Fruit fly (Drosophila melanogaster) whole organism, embryonic: ENCODE results near the gene CG1572.

ENCODE experiments used
- BEAF-32 ChIP-seq: fragments of 200-800 bp; sonication (Bioruptor generic); optimal IDR thresholded peaks from 3 replicates; lab custom pipeline; 2017; ENCODE audit warnings: missing biosample characterization, missing genetic modification characterization, mild to moderate bottlenecking, moderate library complexity, missing genetic modification reagents
- C15 ChIP-seq: fragments of 200-800 bp; sonication (Bioruptor generic); IDR thresholded peaks from 3 replicates; pipeline ENCODE4 v1.3.6; 2022; ENCODE audit warnings: missing biosample characterization, missing genetic modification characterization
- CG10147 ChIP-seq: fragments of 200-800 bp; sonication (Bioruptor generic); optimal IDR thresholded peaks from 2 replicates; lab custom pipeline; 2019; ENCODE audit warnings: missing biosample characterization, mild to moderate bottlenecking, missing genetic modification characterization, moderate library complexity
- CG11695 ChIP-seq: fragments of 200-800 bp; sonication (Bioruptor generic); IDR thresholded peaks from 3 replicates; pipeline ENCODE4 v1.3.6; 2022; ENCODE audit warnings: missing biosample characterization, missing genetic modification characterization
- CG12104 ChIP-seq: fragments of 200-800 bp; sonication (Bioruptor generic); optimal IDR thresholded peaks from 3 replicates; lab custom pipeline; 2016; ENCODE audit warnings: missing biosample characterization, missing genetic modification characterization
- CG12155 ChIP-seq: fragments of 200-800 bp; sonication (Bioruptor generic); optimal IDR thresholded peaks from 3 replicates; lab custom pipeline; 2016; ENCODE audit warnings: missing biosample characterization, missing genetic modification characterization
- CG13296 ChIP-seq: fragments of 200-800 bp; sonication (Bioruptor generic); optimal IDR thresholded peaks from 3 replicates; lab custom pipeline; 2018; ENCODE audit warnings: missing biosample characterization, mild to moderate bottlenecking, missing genetic modification characterization
- CG17186 ChIP-seq: fragments of 200-800 bp; sonication (Bioruptor generic); optimal IDR thresholded peaks from 3 replicates; lab custom pipeline; 2017; ENCODE audit warnings: missing biosample characterization, missing genetic modification reagents, missing genetic modification characterization
- CG30403 ChIP-seq: fragments of 200-800 bp; sonication (Bioruptor generic); optimal IDR thresholded peaks from 3 replicates; lab custom pipeline; 2016; ENCODE audit warnings: missing biosample characterization, missing genetic modification characterization
- CG31224 ChIP-seq: fragments of 200-800 bp; sonication (Bioruptor generic); IDR thresholded peaks from 2 replicates; pipeline ENCODE4 v1.3.6; 2022; ENCODE audit warnings: missing biosample characterization, missing genetic modification characterization
- CG3995 ChIP-seq: fragments of 200-800 bp; sonication (Bioruptor generic); optimal IDR thresholded peaks from 3 replicates; lab custom pipeline; 2016; ENCODE audit warnings: missing biosample characterization, missing genetic modification characterization
- CG4328 ChIP-seq: fragments of 200-800 bp; sonication (Bioruptor generic); optimal IDR thresholded peaks from 3 replicates; lab custom pipeline; 2017; ENCODE audit warnings: missing biosample characterization, missing genetic modification reagents, missing genetic modification characterization
- CG6254 ChIP-seq: fragments of 200-800 bp; sonication (Bioruptor generic); optimal IDR thresholded peaks from 3 replicates; lab custom pipeline; 2017; ENCODE audit warnings: mild to moderate bottlenecking, missing biosample characterization, missing genetic modification reagents, missing genetic modification characterization
- CG6654 ChIP-seq: fragments of 200-800 bp; sonication (Bioruptor generic); optimal IDR thresholded peaks from 2 replicates; lab custom pipeline; 2017; ENCODE audit warnings: missing biosample characterization, mild to moderate bottlenecking, missing genetic modification characterization
- CG6689 ChIP-seq: fragments of 200-800 bp; sonication (Bioruptor generic); IDR thresholded peaks from 2 replicates; pipeline ENCODE4 v1.3.6; 2022; ENCODE audit warnings: missing biosample characterization, missing genetic modification characterization
- D ChIP-seq, 2 experiments: fragments of 200-800 bp in 1 of 2; fragments of >200 bp in 1 of 2; sonication (Bioruptor generic) in 1 of 2; optimal IDR thresholded peaks; 2 replicates in 1 of 2; 3 replicates in 1 of 2; lab custom pipeline; 2017; ENCODE audit warnings: mild to moderate bottlenecking in 1 of 2, missing biosample characterization in 1 of 2, missing genetic modification characterization in 1 of 2, missing genetic modification reagents in 1 of 2
- Dad ChIP-seq: fragments of 200-800 bp; sonication (Bioruptor generic); optimal IDR thresholded peaks from 3 replicates; lab custom pipeline; 2016; ENCODE audit warnings: missing biosample characterization, missing genetic modification characterization
- Dip2 ChIP-seq: fragments of 200-800 bp; sonication (Bioruptor generic); IDR thresholded peaks from 2 replicates; pipeline ENCODE4 v1.3.6; 2022; ENCODE audit warnings: missing biosample characterization, missing genetic modification characterization
- Kr ChIP-seq: fragments of 200-800 bp; sonication (Bioruptor generic); optimal IDR thresholded peaks from 2 replicates; lab custom pipeline; 2017; ENCODE audit warnings: missing biosample characterization, mild to moderate bottlenecking, missing genetic modification characterization
- Med ChIP-seq: fragments of 200-800 bp; sonication (Bioruptor generic); peaks from one replicate; lab custom pipeline; 2016; ENCODE audit warnings: missing biosample characterization, missing genetic modification characterization, mild to moderate bottlenecking, inconsistent platforms, moderate library complexity
- Mes4 ChIP-seq: fragments of 200-800 bp; sonication (Bioruptor generic); optimal IDR thresholded peaks from 2 replicates; lab custom pipeline; 2016; ENCODE audit warnings: missing biosample characterization, missing genetic modification characterization
- Rfx ChIP-seq: fragments of 200-800 bp; sonication (Bioruptor generic); IDR thresholded peaks from 2 replicates; pipeline ENCODE4 v1.3.6; 2022; ENCODE audit warnings: missing biosample characterization, missing genetic modification characterization
- Scr ChIP-seq: fragments of 200-800 bp; sonication (Bioruptor generic); IDR thresholded peaks from 2 replicates; pipeline ENCODE4 v1.3.6; 2022; ENCODE audit warnings: missing biosample characterization, missing genetic modification characterization; ENCODE audit not compliant: partially characterized antibody
- Stat92E ChIP-seq, 3 experiments: fragments of >200 bp in 2 of 3; fragments of 200-800 bp in 1 of 3; sonication (Bioruptor generic) in 1 of 3; optimal IDR thresholded peaks; 2 replicates each; lab custom pipeline; 2017 to 2019; ENCODE audit warnings: missing biosample characterization in 3 of 3, missing genetic modification characterization in 3 of 3, mild to moderate bottlenecking in 1 of 3, moderate library complexity in 1 of 3
- Taf1 ChIP-seq: fragments of 200-800 bp; sonication (Bioruptor generic); IDR thresholded peaks from 2 replicates; pipeline ENCODE4 v1.3.6; 2022; ENCODE audit warnings: missing biosample characterization, missing genetic modification characterization
- Usf ChIP-seq: fragments of 200-800 bp; sonication (Bioruptor generic); optimal IDR thresholded peaks from 2 replicates; lab custom pipeline; 2017; ENCODE audit warnings: missing genotype, missing biosample characterization, missing genetic modification characterization
- Xbp1 ChIP-seq: fragments of 200-800 bp; sonication (Bioruptor generic); optimal IDR thresholded peaks from 3 replicates; lab custom pipeline; 2016; ENCODE audit warnings: missing biosample characterization, mild to moderate bottlenecking, missing genetic modification characterization
- ab ChIP-seq: fragments of 200-800 bp; sonication (Bioruptor generic); optimal IDR thresholded peaks from 2 replicates; lab custom pipeline; 2016; ENCODE audit warnings: missing biosample characterization, missing genetic modification characterization
- btn ChIP-seq: fragments of 200-800 bp; sonication (Bioruptor generic); optimal IDR thresholded peaks from 2 replicates; lab custom pipeline; 2016; ENCODE audit warnings: missing biosample characterization, missing genetic modification characterization
- cas ChIP-seq: fragments of 200-800 bp; sonication (Bioruptor generic); IDR thresholded peaks from 2 replicates; pipeline ENCODE4 v1.3.6; 2022; ENCODE audit warnings: missing biosample characterization, missing genetic modification characterization
- cg ChIP-seq: fragments of 200-800 bp; sonication (Bioruptor generic); optimal IDR thresholded peaks from 3 replicates; lab custom pipeline; 2019; ENCODE audit warnings: missing biosample characterization, mild to moderate bottlenecking, missing genetic modification characterization, moderate library complexity
- ci ChIP-seq: fragments of 200-800 bp; sonication (Bioruptor generic); IDR thresholded peaks from 3 replicates; pipeline ENCODE4 v1.3.6; 2022; ENCODE audit warnings: missing biosample characterization, missing genetic modification characterization
- corto ChIP-seq: fragments of 200-800 bp; sonication (Bioruptor generic); optimal IDR thresholded peaks from 2 replicates; lab custom pipeline; 2016; ENCODE audit warnings: missing biosample characterization, mild to moderate bottlenecking, missing genetic modification characterization, moderate library complexity
- dati ChIP-seq: fragments of 200-800 bp; sonication (Bioruptor generic); IDR thresholded peaks from 2 replicates; pipeline ENCODE4 v1.3.6; 2022; ENCODE audit warnings: missing biosample characterization, missing genetic modification characterization
- fd64A ChIP-seq: fragments of 200-800 bp; sonication (Bioruptor generic); optimal IDR thresholded peaks from 3 replicates; lab custom pipeline; 2018; ENCODE audit warnings: missing biosample characterization, mild to moderate bottlenecking, missing genetic modification characterization
- hb ChIP-seq: fragments of 200-800 bp; sonication (Bioruptor generic); IDR thresholded peaks from 3 replicates; pipeline ENCODE4 v1.3.6; 2022; ENCODE audit warnings: missing biosample characterization, missing genetic modification characterization; ENCODE audit not compliant: partially characterized antibody
- ind ChIP-seq: fragments of 200-800 bp; sonication (Bioruptor generic); optimal IDR thresholded peaks from 3 replicates; lab custom pipeline; 2016; ENCODE audit warnings: missing biosample characterization, missing genetic modification characterization
- jing ChIP-seq: fragments of 200-800 bp; sonication (Bioruptor generic); optimal IDR thresholded peaks from 2 replicates; lab custom pipeline; 2018; ENCODE audit warnings: missing biosample characterization, mild to moderate bottlenecking, missing genetic modification characterization
- lmd ChIP-seq: fragments of 200-800 bp; sonication (Bioruptor generic); IDR thresholded peaks from 2 replicates; pipeline ENCODE4 v1.3.6; 2022; ENCODE audit warnings: missing biosample characterization, missing genetic modification characterization
- pb ChIP-seq: fragments of 200-800 bp; sonication (Bioruptor generic); optimal IDR thresholded peaks from 3 replicates; lab custom pipeline; 2016; ENCODE audit warnings: missing biosample characterization, missing genetic modification characterization
- pnt ChIP-seq: fragments of 200-800 bp; sonication (Bioruptor generic); optimal IDR thresholded peaks from 3 replicates; lab custom pipeline; 2016; ENCODE audit warnings: missing biosample characterization, missing genetic modification characterization
- repo ChIP-seq: fragments of 200-800 bp; sonication (Bioruptor generic); optimal IDR thresholded peaks from 2 replicates; lab custom pipeline; 2016; ENCODE audit warnings: missing biosample characterization, missing genetic modification characterization
- ro ChIP-seq: fragments of 200-800 bp; sonication (Bioruptor generic); IDR thresholded peaks from 2 replicates; pipeline ENCODE4 v1.3.6; 2022; ENCODE audit warnings: missing biosample characterization, missing genetic modification characterization
- sisA ChIP-seq: fragments of 200-800 bp; sonication (Bioruptor generic); IDR thresholded peaks from 2 replicates; pipeline ENCODE4 v1.3.6; 2022; ENCODE audit warnings: missing biosample characterization, missing genetic modification characterization
- so ChIP-seq: fragments of 200-800 bp; sonication (Bioruptor generic); IDR thresholded peaks from 3 replicates; pipeline ENCODE4 v1.3.6; 2022; ENCODE audit warnings: missing biosample characterization, missing genetic modification characterization
- ssp ChIP-seq: fragments of 200-800 bp; sonication (Bioruptor generic); IDR thresholded peaks from 2 replicates; pipeline ENCODE4 v1.3.6; 2022; ENCODE audit warnings: missing biosample characterization, missing genetic modification characterization
- stwl ChIP-seq: fragments of 200-800 bp; sonication (Bioruptor generic); optimal IDR thresholded peaks from 3 replicates; lab custom pipeline; 2018; ENCODE audit warnings: missing biosample characterization, mild to moderate bottlenecking, missing genetic modification characterization, moderate library complexity
- wek ChIP-seq: fragments of 200-800 bp; sonication (Bioruptor generic); optimal IDR thresholded peaks from 3 replicates; lab custom pipeline; 2018; ENCODE audit warnings: missing biosample characterization, mild to moderate bottlenecking, missing genetic modification characterization, moderate library complexity

Gene CG1572

DNA sequence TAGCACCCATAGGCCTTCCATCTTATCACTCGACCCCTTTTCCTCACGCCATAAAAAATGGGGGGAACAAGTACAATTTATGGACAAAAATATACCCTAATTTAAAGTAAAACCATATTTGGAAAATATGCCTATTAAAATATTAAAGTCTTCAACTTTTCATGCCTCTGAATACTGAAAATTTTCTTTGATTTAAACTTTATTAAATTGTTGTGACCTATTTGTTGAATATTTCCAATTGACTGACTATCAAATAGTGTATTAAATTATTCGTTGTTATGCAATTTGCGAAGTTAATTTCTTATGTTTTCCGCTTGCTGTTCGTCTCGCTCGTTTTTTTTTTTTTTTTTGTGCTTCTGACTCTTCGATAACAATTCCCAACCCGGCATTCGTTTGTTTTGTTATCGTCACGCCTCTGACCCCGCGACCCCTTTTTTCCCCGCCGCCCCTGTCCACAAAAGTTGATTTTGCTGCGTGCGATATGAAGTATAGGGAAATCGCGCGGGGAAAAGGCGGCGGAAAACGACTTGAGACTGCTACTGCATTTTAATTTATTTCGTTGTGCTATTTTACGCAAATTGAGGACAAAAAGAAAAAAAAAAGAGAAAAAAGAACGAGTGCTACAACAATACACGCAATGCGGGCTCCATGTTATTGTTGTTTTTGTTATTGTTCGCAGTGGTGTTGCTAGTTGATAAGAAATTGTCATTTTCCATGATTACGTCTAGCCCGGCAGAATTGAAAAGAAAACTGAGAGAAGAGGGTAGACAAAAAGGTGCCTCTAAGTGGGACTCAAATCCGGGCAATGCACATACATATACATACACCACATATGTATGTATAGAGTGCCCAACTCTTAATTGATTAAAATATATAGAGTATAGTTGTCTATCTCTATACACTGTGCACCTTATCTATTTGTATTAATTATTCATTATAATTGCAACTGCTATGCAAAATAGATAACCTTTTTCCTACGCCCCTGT is 36.6 kb downstream of the CG1572 start (continued):
- no peak for TF ChIP-seq wek
- no peak for TF ChIP-seq D (optimal IDR thresholded peaks at IDR 0.05; lab: Kevin White, UChicago)
- TF ChIP-seq D (GFP tag; optimal IDR thresholded peaks at IDR 0.05; lab: Kevin White, UChicago), result peak; percentile 31
- no peak for TF ChIP-seq CG31224
- TF ChIP-seq CG6654 (GFP tag; lab: Kevin White, UChicago), result no peak
- TF ChIP-seq CG4328, result no peak
- TF ChIP-seq Kr (GFP tag; lab: Kevin White, UChicago), result no peak
- TF ChIP-seq Scr (GFP tag; lab: Robert Waterston, UW), result no peak
- peak; percentile 88 for TF ChIP-seq CG11695 (GFP tag; lab: Robert Waterston, UW)
- TF ChIP-seq Taf1 (GFP tag; lab: Robert Waterston, UW), result no peak
- TF ChIP-seq pnt, result peak; percentile 0
- TF ChIP-seq Stat92E (GFP tag; optimal IDR thresholded peaks at IDR 0.05; lab: Kevin White, UChicago), result no peak
- no peak for TF ChIP-seq Usf (GFP tag; lab: Kevin White, UChicago)
- 0 out of 2 replicates have a peak, but pooled peaks have one; percentile 27 for TF ChIP-seq ssp (GFP tag; lab: Robert Waterston, UW)
- no peak for TF ChIP-seq pb (GFP tag; lab: Kevin White, UChicago)
- no peak for TF ChIP-seq fd64A (GFP tag; lab: Kevin White, UChicago)
- TF ChIP-seq sisA (GFP tag; lab: Robert Waterston, UW), result peak; percentile 52; the same call in 1 of the 2 replicates
- TF ChIP-seq so (GFP tag; lab: Robert Waterston, UW), result peak; percentile 72; the same call in 1 of the 3 replicates
- peak; percentile 30 for TF ChIP-seq Med (GFP tag; lab: Kevin White, UChicago)
- peak; percentile 50 for TF ChIP-seq Xbp1 (GFP tag; lab: Kevin White, UChicago)
- TF ChIP-seq CG10147, result peak; percentile 60
- no peak for TF ChIP-seq ro (GFP tag; lab: Robert Waterston, UW)
- peak; percentile 65 for TF ChIP-seq CG6689
- no peak for TF ChIP-seq repo (GFP tag; lab: Kevin White, UChicago)
- peak; percentile 72 for TF ChIP-seq CG30403 (GFP tag; lab: Kevin White, UChicago)
- TF ChIP-seq ab (GFP tag; lab: Kevin White, UChicago), result no peak
- no peak for TF ChIP-seq BEAF-32 (GFP tag; lab: Kevin White, UChicago)
- peak; percentile 56 for TF ChIP-seq ind (GFP tag; lab: Kevin White, UChicago)
- no peak for TF ChIP-seq Dad (GFP tag; lab: Kevin White, UChicago)
- no peak for TF ChIP-seq dati (GFP tag; lab: Robert Waterston, UW)
- no peak for TF ChIP-seq cas (GFP tag; lab: Robert Waterston, UW)
- peak; percentile 57 for TF ChIP-seq CG12155 (GFP tag; lab: Kevin White, UChicago)
- no peak for TF ChIP-seq stwl (tag; lab: Kevin White, UChicago)
- no peak for TF ChIP-seq corto
- TF ChIP-seq Mes4 (GFP tag; lab: Kevin White, UChicago), result no peak
- peak; percentile 41 for TF ChIP-seq CG13296 (GFP tag; lab: Kevin White, UChicago)
- peak; percentile 37 for TF ChIP-seq CG12104 (GFP tag; lab: Kevin White, UChicago)
- TF ChIP-seq ci, result peak; percentile 69; the same call in 2 of the 3 replicates
- no peak for TF ChIP-seq C15 (GFP tag; lab: Robert Waterston, UW)
- peak; percentile 56 for TF ChIP-seq lmd (GFP tag; lab: Robert Waterston, UW)
- TF ChIP-seq CG17186 (GFP tag; lab: Kevin White, UChicago), result no peak
- peak; percentile 16 for TF ChIP-seq CG6254 (GFP tag; lab: Kevin White, UChicago)
- TF ChIP-seq Rfx, result peak; percentile 51
- TF ChIP-seq Dip2 (GFP tag; lab: Robert Waterston, UW), result no peak
- TF ChIP-seq jing, result peak; percentile 9
- TF ChIP-seq btn (GFP tag; lab: Kevin White, UChicago), result no peak
- TF ChIP-seq CG3995, result no peak
- TF ChIP-seq cg, result no peak
- no peak for TF ChIP-seq hb (GFP tag; lab: Robert Waterston, UW)
